Worm (Caenorhabditis elegans) whole organism, L1 larva: Measurements from ENCODE around the gene C36C5.12.

Experiments used
- C16A3.4 ChIP-seq: fragments of 150-350 bp; optimal IDR thresholded peaks from 2 replicates; lab custom pipeline; 2014; ENCODE audit warnings: missing biosample characterization, missing genetic modification characterization
- aha-1 ChIP-seq: fragments of 150-350 bp; optimal IDR thresholded peaks from 2 replicates; lab custom pipeline; 2014; ENCODE audit warnings: missing biosample characterization, missing genetic modification characterization
- aly-2 ChIP-seq: fragments of 150-350 bp; optimal IDR thresholded peaks from 2 replicates; lab custom pipeline; 2014; ENCODE audit warnings: missing biosample characterization, missing genetic modification characterization
- ceh-8 ChIP-seq: fragments of 200-800 bp; sonication (Bioruptor generic); optimal IDR thresholded peaks from 2 replicates; lab custom pipeline; 2018; ENCODE audit warnings: mild to moderate bottlenecking, missing genetic modification characterization, moderate library complexity, missing compliant biosample characterization
- ceh-90 ChIP-seq: sonication (generic microtip); optimal IDR thresholded peaks from 2 replicates; lab custom pipeline; 2016; ENCODE audit warnings: missing genetic modification characterization, missing compliant biosample characterization
- dpl-1 ChIP-seq, 3 experiments: fragments of 150-350 bp in 2 of 3; sonication (generic microtip) in 1 of 3; optimal IDR thresholded peaks; 2 replicates each; lab custom pipeline; 2014 to 2017; ENCODE audit warnings: missing biosample characterization in 3 of 3, missing genetic modification characterization in 3 of 3, missing genetic modification reagents in 3 of 3
- dsc-1 ChIP-seq: sonication (generic microtip); optimal IDR thresholded peaks from 2 replicates; lab custom pipeline; 2016; ENCODE audit warnings: mild to moderate bottlenecking, missing genetic modification characterization, missing compliant biosample characterization
- efl-1 ChIP-seq, 4 experiments: fragments of 150-350 bp; optimal IDR thresholded peaks in 3 of 4; peaks in 1 of 4; 1 replicate in 1 of 4; 2 replicates in 3 of 4; lab custom pipeline; 2014; ENCODE audit warnings: missing biosample characterization in 2 of 4, missing genetic modification characterization in 2 of 4, missing genetic modification reagents in 2 of 4
- elt-2 ChIP-seq: sonication (generic microtip); optimal IDR thresholded peaks from 2 replicates; lab custom pipeline; 2016; ENCODE audit warnings: missing genetic modification characterization, mild to moderate bottlenecking, inconsistent platforms, missing compliant biosample characterization, missing genetic modification reagents
- fkh-8 ChIP-seq: sonication (generic microtip); optimal IDR thresholded peaks from 2 replicates; lab custom pipeline; 2016; ENCODE audit warnings: mild to moderate bottlenecking, missing genetic modification characterization, missing compliant biosample characterization
- grh-1 ChIP-seq: fragments of 200-800 bp; sonication (Bioruptor generic); IDR thresholded peaks from 2 replicates; pipeline ENCODE4 v1.3.6; 2022; ENCODE audit warnings: missing genetic modification reagents, missing genetic modification characterization, missing compliant biosample characterization
- hlh-4 ChIP-seq: sonication (generic microtip); optimal IDR thresholded peaks from 2 replicates; lab custom pipeline; 2016; ENCODE audit warnings: mild to moderate bottlenecking, missing genetic modification characterization, missing compliant biosample characterization
- irx-1 ChIP-seq: sonication (generic microtip); optimal IDR thresholded peaks from 2 replicates; lab custom pipeline; 2016; ENCODE audit warnings: missing genetic modification characterization, missing compliant biosample characterization
- jun-1 ChIP-seq: fragments of 150-350 bp; optimal IDR thresholded peaks from 2 replicates; lab custom pipeline; 2014; ENCODE audit warnings: missing biosample characterization, missing genetic modification reagents, missing genetic modification characterization
- lin-13 ChIP-seq: fragments of 150-350 bp; optimal IDR thresholded peaks from 2 replicates; lab custom pipeline; 2014; ENCODE audit warnings: missing biosample characterization, missing genetic modification reagents, missing genetic modification characterization
- lin-35 ChIP-seq, 2 experiments: fragments of 150-350 bp; optimal IDR thresholded peaks; 2 replicates each; lab custom pipeline; 2014; ENCODE audit warnings: missing biosample characterization in 2 of 2, missing genetic modification characterization in 2 of 2, missing genetic modification reagents in 2 of 2
- lir-3 ChIP-seq: sonication (generic microtip); optimal IDR thresholded peaks from 2 replicates; lab custom pipeline; 2016; ENCODE audit warnings: mild to moderate bottlenecking, missing genetic modification characterization, moderate library complexity, missing compliant biosample characterization; ENCODE audit not compliant: poor library complexity
- mef-2 ChIP-seq: fragments of 150-350 bp; optimal IDR thresholded peaks from 2 replicates; lab custom pipeline; 2014; ENCODE audit warnings: missing biosample characterization, missing genetic modification characterization
- nhr-11 ChIP-seq: fragments of 150-350 bp; optimal IDR thresholded peaks from 2 replicates; lab custom pipeline; 2014; ENCODE audit warnings: missing biosample characterization, missing genetic modification characterization
- nhr-12 ChIP-seq: sonication (generic microtip); optimal IDR thresholded peaks from 2 replicates; lab custom pipeline; 2017; ENCODE audit warnings: missing biosample characterization, missing genetic modification characterization
- nhr-19 ChIP-seq: fragments of 200-800 bp; sonication (Bioruptor generic); conservative IDR thresholded peaks from 2 replicates; pipeline ENCODE4 v1.3.6; 2022; ENCODE audit warnings: missing genetic modification characterization, missing compliant biosample characterization
- nhr-20 ChIP-seq: sonication (generic microtip); optimal IDR thresholded peaks from 2 replicates; lab custom pipeline; 2016; ENCODE audit warnings: mild to moderate bottlenecking, missing genetic modification characterization, missing compliant biosample characterization
- nhr-237 ChIP-seq: fragments of 150-350 bp; optimal IDR thresholded peaks from 2 replicates; lab custom pipeline; 2014; ENCODE audit warnings: missing biosample characterization, missing genetic modification characterization
- nhr-28 ChIP-seq: fragments of 150-350 bp; optimal IDR thresholded peaks from 2 replicates; lab custom pipeline; 2014; ENCODE audit warnings: missing biosample characterization, missing genetic modification characterization
- nhr-47 ChIP-seq: sonication (generic microtip); optimal IDR thresholded peaks from 2 replicates; lab custom pipeline; 2016; ENCODE audit warnings: mild to moderate bottlenecking, missing genetic modification characterization, moderate library complexity, missing compliant biosample characterization
- nhr-71 ChIP-seq: sonication (generic microtip); optimal IDR thresholded peaks from 2 replicates; lab custom pipeline; 2016; ENCODE audit warnings: mild to moderate bottlenecking, missing genetic modification characterization, moderate library complexity, missing compliant biosample characterization
- nhr-84 ChIP-seq: sonication (generic microtip); optimal IDR thresholded peaks from 2 replicates; lab custom pipeline; 2017; ENCODE audit warnings: missing biosample characterization, missing genetic modification characterization
- nhr-85 ChIP-seq: sonication (generic microtip); peaks from one replicate; lab custom pipeline; 2016; ENCODE audit warnings: missing genetic modification characterization, inconsistent platforms, missing compliant biosample characterization
- nhr-90 ChIP-seq: sonication (generic microtip); optimal IDR thresholded peaks from 2 replicates; lab custom pipeline; 2016; ENCODE audit warnings: mild to moderate bottlenecking, missing genetic modification characterization, missing compliant biosample characterization; ENCODE audit not compliant: poor library complexity
- rnt-1 ChIP-seq: sonication (generic microtip); optimal IDR thresholded peaks from 2 replicates; lab custom pipeline; 2016; ENCODE audit warnings: mild to moderate bottlenecking, missing genetic modification characterization, moderate library complexity, missing compliant biosample characterization
- snu-23 ChIP-seq: sonication (generic microtip); optimal IDR thresholded peaks from 2 replicates; lab custom pipeline; 2016; ENCODE audit warnings: missing genetic modification characterization, missing compliant biosample characterization
- sox-4 ChIP-seq: sonication (generic microtip); optimal IDR thresholded peaks from 2 replicates; lab custom pipeline; 2016; ENCODE audit warnings: missing genetic modification characterization, missing compliant biosample characterization
- sup-37 ChIP-seq: fragments of 200-800 bp; sonication (Bioruptor generic); optimal IDR thresholded peaks from 2 replicates; lab custom pipeline; 2018; ENCODE audit warnings: mild to moderate bottlenecking, missing genetic modification characterization, missing compliant biosample characterization
- unc-86 ChIP-seq: sonication (generic microtip); optimal IDR thresholded peaks from 2 replicates; lab custom pipeline; 2016; ENCODE audit warnings: missing genetic modification characterization, missing compliant biosample characterization
- xbp-1 ChIP-seq: sonication (generic microtip); optimal IDR thresholded peaks from 2 replicates; lab custom pipeline; 2016; ENCODE audit warnings: missing genetic modification characterization, missing compliant biosample characterization

Gene C36C5.12

ce11 chrV:3159252-3159651 lies at the start of gene C36C5.12:
TSS of gene C36C5.12 (minus strand) at chrV:3159352.
- TF ChIP-seq efl-1 (optimal IDR thresholded peaks at IDR 0.05; lab: Kevin White, UChicago) (no peak), efl-1 (GFP tag; optimal IDR thresholded peaks at IDR 0.05 in 1 of 2; lab: Kevin White, UChicago) (peak in 1 of 2 experiments; percentile 29), sup-37 (no peak)
- TF ChIP-seq, all 84 proteins: peak for 1

- TF ChIP-seq ceh-90 (tag; lab: Kevin White, UChicago) (no peak), nhr-12 (tag; lab: Kevin White, UChicago) (no peak), efl-1 (optimal IDR thresholded peaks at IDR 0.05; lab: Kevin White, UChicago) (no peak), efl-1 (GFP tag; optimal IDR thresholded peaks at IDR 0.05 in 1 of 2; lab: Kevin White, UChicago) (peak in 1 of 2 experiments; percentile 71)
These were observed 49.8 kb upstream of the C36C5.12 start for ce11 chrV:3208940-3209339.

- TF ChIP-seq lin-13 (GFP tag; lab: Kevin White, UChicago) (no peak), aly-2 (tag; lab: Kevin White, UChicago) (no peak), nhr-28 (tag; lab: Kevin White, UChicago) (no peak), fkh-8 (tag; lab: Kevin White, UChicago) (no peak), jun-1 (tag; lab: Kevin White, UChicago) (no peak), xbp-1 (tag; lab: Kevin White, UChicago) (no peak), nhr-47 (no peak), nhr-19 (GFP tag; lab: Robert Waterston, UW) (no peak), nhr-237 (no peak), hlh-4 (tag; lab: Kevin White, UChicago) (no peak), dsc-1 (tag; lab: Kevin White, UChicago) (no peak), dpl-1 (GFP tag; optimal IDR thresholded peaks at IDR 0.05; lab: Kevin White, UChicago) (no peak), C16A3.4 (tag; lab: Kevin White, UChicago) (no peak), unc-86 (tag; lab: Kevin White, UChicago) (no peak), ceh-8 (GFP tag; lab: Kevin White, UChicago) (no peak), nhr-12 (tag; lab: Kevin White, UChicago) (no peak)
These were observed 45.3 kb upstream of the C36C5.12 start for ce11 chrV:3204433-3204832.

- TF ChIP-seq unc-86 (tag; lab: Kevin White, UChicago) (no peak), C16A3.4 (tag; lab: Kevin White, UChicago) (no peak), rnt-1 (peak; percentile 3), lir-3 (tag; lab: Kevin White, UChicago) (no peak)
These were observed 41.2 kb upstream of the C36C5.12 start, which contains the start of gene K08D9.4 for ce11 chrV:3200323-3200722. TSS of gene K08D9.4 (minus strand) at chrV:3200423.

- TF ChIP-seq irx-1 = no peak
- peak; percentile 42 for TF ChIP-seq nhr-11
- no peak for TF ChIP-seq elt-2 (tag; lab: Kevin White, UChicago)
- peak; percentile 29 for TF ChIP-seq nhr-71 (tag; lab: Kevin White, UChicago)
- TF ChIP-seq fkh-8 (tag; lab: Kevin White, UChicago) = no peak
- TF ChIP-seq mef-2 (tag; lab: Kevin White, UChicago) = no peak
- TF ChIP-seq aha-1 (tag; lab: Kevin White, UChicago) = no peak
- TF ChIP-seq sox-4 = no peak
- TF ChIP-seq lin-13 (GFP tag; lab: Kevin White, UChicago) = no peak
- TF ChIP-seq lin-35 (GFP tag; optimal IDR thresholded peaks at IDR 0.05; lab: Kevin White, UChicago) = peak in 1 of 2 experiments; percentile 45
- peak; percentile 61 for TF ChIP-seq grh-1 (GFP tag; lab: Robert Waterston, UW)
- TF ChIP-seq nhr-90 = no peak
- no peak for TF ChIP-seq rnt-1
- TF ChIP-seq nhr-47 = no peak
- TF ChIP-seq nhr-85 (tag; lab: Kevin White, UChicago) = peak; percentile 2
- no peak for TF ChIP-seq nhr-84 (tag; lab: Kevin White, UChicago)
- peak; percentile 33 for TF ChIP-seq nhr-20 (tag; lab: Kevin White, UChicago)
- peak; percentile 8 for TF ChIP-seq snu-23 (GFP tag; lab: Kevin White, UChicago)
- TF ChIP-seq, all 84 proteins: peak for 7
These were observed 37.7 kb upstream of the C36C5.12 start, which contains the start of the genes Y73C8B.1 and Y73C8B.5 for ce11 chrV:3196832-3197329. TSS of gene Y73C8B.1 (minus strand) at chrV:3196882. TSS of gene Y73C8B.5 (plus strand) at chrV:3197268.
